Fruit fly (Drosophila melanogaster): ENCODE data around the gene Cpr65Ax2.

The Cpr65Ax2 gene

DNA sequence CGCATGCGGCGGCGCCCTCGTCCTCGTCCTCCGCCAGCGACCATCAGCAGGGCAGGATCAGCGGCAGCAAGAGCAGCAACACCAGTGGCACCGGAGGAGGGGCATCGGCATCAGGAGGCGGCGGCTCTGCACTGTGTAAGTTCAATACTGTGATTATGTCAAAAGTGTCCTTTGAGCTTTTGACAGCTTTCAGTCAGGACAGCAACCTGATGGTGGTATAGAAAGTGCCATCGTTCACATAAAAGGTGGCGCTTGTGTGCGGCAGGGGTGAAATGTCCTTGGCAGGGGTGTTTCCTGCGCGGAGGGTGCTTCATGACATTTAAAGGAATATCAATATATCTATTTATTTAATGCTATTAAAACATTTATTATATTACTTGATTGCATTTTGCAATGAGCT, 47.0 kb downstream of the Cpr65Ax2 start (continued):
- TF ChIP-seq Scr (GFP tag; IDR thresholded peaks at IDR 0.05; ENCODE audit: partially characterized antibody): no peak
- peak; percentile 35 for TF ChIP-seq Ets65A (GFP tag)
- TF ChIP-seq CG11456 (GFP tag; IDR thresholded peaks at IDR 0.05): 0 out of 3 replicates have a peak, but pooled peaks have one; percentile 41
- no peak for TF ChIP-seq CG5245 (GFP tag; optimal IDR thresholded peaks at IDR 0.05)
- peak; percentile 90 for TF ChIP-seq CTCF (GFP tag; optimal IDR thresholded peaks at IDR 0.05)
